Fruit fly (Drosophila melanogaster): Measurements from ENCODE around the gene CG5854.

CG5854 gene

DNA sequence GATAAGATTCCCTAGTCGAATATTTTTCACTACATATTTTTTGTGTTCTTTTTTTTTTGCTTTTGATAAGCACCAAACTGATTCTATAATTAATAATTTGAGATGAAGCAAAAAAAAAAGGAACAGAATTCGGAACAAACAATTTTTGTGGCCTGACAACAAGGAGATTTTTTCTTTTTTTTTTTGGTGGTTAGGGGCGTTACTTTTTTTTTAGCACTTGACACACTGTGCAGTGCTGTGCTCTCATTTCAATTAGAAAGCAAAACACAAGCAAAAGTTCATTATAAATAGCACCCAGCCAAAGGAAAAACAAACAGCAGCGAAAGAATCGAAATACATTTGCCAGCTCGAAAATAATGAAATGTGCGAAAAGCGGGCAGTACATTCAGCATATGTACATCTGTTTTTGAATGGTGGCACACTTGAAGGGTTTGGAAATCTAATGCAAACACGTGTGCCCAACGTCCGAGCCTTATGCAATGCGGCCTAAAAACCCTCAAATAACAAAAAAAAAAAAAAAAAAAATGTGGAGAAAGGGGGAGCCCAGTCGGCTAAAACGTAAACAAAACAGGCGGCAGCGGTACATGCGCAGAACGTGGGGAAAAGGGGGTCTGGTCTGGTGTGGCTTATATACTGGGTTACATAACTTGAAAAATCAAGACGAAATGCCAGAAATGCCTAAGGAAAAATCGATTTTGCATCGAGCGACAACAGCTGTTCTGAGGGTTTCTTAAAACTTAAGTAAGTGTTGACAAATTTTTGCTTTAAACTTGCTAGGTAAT lies 8.1 kb downstream of the CG5854 start (continued):
- TF ChIP-seq CG13894 (tag; optimal IDR thresholded peaks at IDR 0.05) (no peak), pb (GFP tag; optimal IDR thresholded peaks at IDR 0.05) (no peak), Sox102F (GFP tag; optimal IDR thresholded peaks at IDR 0.05) (peak; percentile 50), rib (GFP tag; IDR thresholded peaks at IDR 0.05) (peak; percentile 54; the same call in 1 of the 2 replicates), CG4328 (GFP tag; optimal IDR thresholded peaks at IDR 0.05) (peak; percentile 30), Adf1 (GFP tag; IDR thresholded peaks at IDR 0.05) (peak; percentile 26; the same call in 1 of the 2 replicates), ssp (GFP tag; IDR thresholded peaks at IDR 0.05) (no peak), E2f2 (GFP tag; IDR thresholded peaks at IDR 0.05) (peak; percentile 18; the same call in 1 of the 2 replicates), Dek (tag; optimal IDR thresholded peaks at IDR 0.05) (peak; percentile 9), CG4404 (GFP tag; IDR thresholded peaks at IDR 0.05) (0 out of 2 replicates have a peak, but pooled peaks have one; percentile 18), Dll (GFP tag; IDR thresholded peaks at IDR 0.05; ENCODE audit: partially characterized antibody) (no peak), CG7963 (GFP tag; IDR thresholded peaks at IDR 0.05; ENCODE audit: partially characterized antibody) (no peak), Chrac-16 (GFP tag; optimal IDR thresholded peaks at IDR 0.05) (peak; percentile 1), unpg (GFP tag; optimal IDR thresholded peaks at IDR 0.05) (peak; percentile 39), Ssrp (tag; optimal IDR thresholded peaks at IDR 0.05) (peak; percentile 16), disco-r (GFP tag; optimal IDR thresholded peaks at IDR 0.05) (no peak), slbo (GFP tag; IDR thresholded peaks at IDR 0.05) (peak; percentile 59), Pdp1 (GFP tag; optimal IDR thresholded peaks at IDR 0.05) (peak; percentile 37 to 96), mirr (GFP tag; optimal IDR thresholded peaks at IDR 0.05) (no peak), pho (GFP tag; optimal IDR thresholded peaks at IDR 0.05) (peak; percentile 24), CG34422 (GFP tag; IDR thresholded peaks at IDR 0.05) (peak; percentile 27; the same call in 1 of the 3 replicates), H2.0 (GFP tag; IDR thresholded peaks at IDR 0.05) (0 out of 2 replicates have a peak, but pooled peaks have one; percentile 9), stc (GFP tag; IDR thresholded peaks at IDR 0.05) (peak; percentile 66), gce (GFP tag; IDR thresholded peaks at IDR 0.05) (0 out of 3 replicates have a peak, but pooled peaks have one; percentile 18), CG15073 (GFP tag; optimal IDR thresholded peaks at IDR 0.05) (no peak), dysf (GFP tag; IDR thresholded peaks at IDR 0.05) (peak; percentile 48; the same call in 1 of the 3 replicates), grau (tag; optimal IDR thresholded peaks at IDR 0.05) (peak; percentile 15), Trl (optimal IDR thresholded peaks at IDR 0.05) (no peak), Trl (GFP tag; optimal IDR thresholded peaks at IDR 0.05) (peak; percentile 31), CG3847 (GFP tag; IDR thresholded peaks at IDR 0.05) (peak; percentile 32; the same call in 1 of the 2 replicates), Spps (tag; optimal IDR thresholded peaks at IDR 0.05) (no peak), ci (GFP tag; IDR thresholded peaks at IDR 0.05) (peak; percentile 69; the same call in 2 of the 3 replicates), nom (GFP tag; optimal IDR thresholded peaks at IDR 0.05) (no peak), bcd (GFP tag; optimal IDR thresholded peaks at IDR 0.05) (peak; percentile 9), CG17359 (tag; optimal IDR thresholded peaks at IDR 0.05) (peak; percentile 43), dm (GFP tag; optimal IDR thresholded peaks at IDR 0.05) (peak; percentile 7), pita (GFP tag; optimal IDR thresholded peaks at IDR 0.05) (no peak), otp (GFP tag; IDR thresholded peaks at IDR 0.05) (0 out of 3 replicates have a peak, but pooled peaks have one; percentile 53), Ptx1 (GFP tag; IDR thresholded peaks at IDR 0.05) (peak; percentile 52), CG9817 (tag; optimal IDR thresholded peaks at IDR 0.05) (peak; percentile 21), tin (GFP tag; optimal IDR thresholded peaks at IDR 0.05) (peak; percentile 11), CG3065 (GFP tag; optimal IDR thresholded peaks at IDR 0.05) (no peak), CG17568 (GFP tag; optimal IDR thresholded peaks at IDR 0.05) (no peak), CG3407 (GFP tag; optimal IDR thresholded peaks at IDR 0.05) (no peak), Hr78 (GFP tag; optimal IDR thresholded peaks at IDR 0.05) (no peak), CG4820 (GFP tag; optimal IDR thresholded peaks at IDR 0.05) (peak; percentile 22), lmd (GFP tag; IDR thresholded peaks at IDR 0.05) (peak; percentile 61; the same call in 1 of the 2 replicates), ind (GFP tag; optimal IDR thresholded peaks at IDR 0.05) (peak; percentile 45), CG14441 (GFP tag; IDR thresholded peaks at IDR 0.05) (peak; percentile 60; the same call in 1 of the 2 replicates)
